Worm (Caenorhabditis elegans): Measurements from ENCODE around the gene unc-27.

The unc-27 gene

DNA sequence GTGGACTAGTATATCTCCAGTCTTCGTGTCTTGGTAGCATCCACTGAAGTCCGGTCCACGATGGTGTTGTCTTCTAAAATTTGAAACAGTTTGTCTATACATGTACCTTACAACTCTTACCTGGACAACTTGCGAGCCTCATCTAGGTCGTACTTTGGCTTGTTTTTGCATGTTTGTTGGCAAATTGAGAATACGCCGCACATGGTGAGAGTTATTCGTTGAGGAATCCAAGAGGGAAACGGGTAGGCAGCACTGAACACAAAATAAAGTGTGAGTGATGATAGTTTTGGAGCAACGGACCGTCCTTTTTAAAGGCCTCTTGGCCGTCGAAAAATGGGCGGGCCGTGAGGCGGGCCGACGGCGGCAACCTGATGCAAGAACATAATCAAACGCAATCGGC lies 38.6 kb upstream of the unc-27 start, which contains the start of gene asns-2:
asns-2 (minus strand) TSS at position 282 of the 400 bp plus-strand sequence.
- TF ChIP-seq irx-1 (tag; optimal IDR thresholded peaks at IDR 0.05): no peak
- TF ChIP-seq ceh-63 (GFP tag; optimal IDR thresholded peaks at IDR 0.05): no peak
- no peak for TF ChIP-seq efl-3 (GFP tag; optimal IDR thresholded peaks at IDR 0.05)
- no peak for TF ChIP-seq unc-30 (tag; optimal IDR thresholded peaks at IDR 0.05)
- no peak for TF ChIP-seq unc-130 (tag; optimal IDR thresholded peaks at IDR 0.05)
- TF ChIP-seq unc-62 (GFP tag; optimal IDR thresholded peaks at IDR 0.05): no peak
- TF ChIP-seq ces-1 (GFP tag; optimal IDR thresholded peaks at IDR 0.05): no peak
- TF ChIP-seq pqm-1 (tag; optimal IDR thresholded peaks at IDR 0.05): no peak

DNA sequence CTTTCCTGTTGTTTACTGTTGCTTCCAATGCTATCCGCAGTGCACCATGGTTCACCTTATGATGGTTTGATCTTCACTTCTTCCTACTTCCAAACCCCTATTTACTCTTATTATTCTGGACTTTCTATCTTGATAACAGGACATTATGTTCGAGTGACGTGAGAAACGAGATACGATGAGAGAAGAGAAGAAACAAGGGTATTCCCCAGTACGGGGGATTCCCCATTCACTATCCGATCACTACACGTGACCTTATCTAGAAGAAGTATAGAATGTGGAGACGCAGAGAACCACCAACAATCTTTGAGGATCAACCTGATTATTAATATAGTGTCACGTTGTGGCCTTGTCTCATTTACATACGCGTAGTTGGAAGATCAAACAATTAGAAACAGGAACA lies 36.7 kb upstream of the unc-27 start:
- TF ChIP-seq swsn-7 (tag; optimal IDR thresholded peaks at IDR 0.05) (no peak), ces-1 (GFP tag; optimal IDR thresholded peaks at IDR 0.05) (no peak), ztf-11 (tag; optimal IDR thresholded peaks at IDR 0.05) (no peak), zag-1 (tag; optimal IDR thresholded peaks at IDR 0.05) (no peak), fos-1 (tag; optimal IDR thresholded peaks at IDR 0.05) (no peak), ceh-88 (GFP tag; IDR thresholded peaks at IDR 0.05) (no peak), lin-13 (GFP tag; optimal IDR thresholded peaks at IDR 0.05) (no peak), rnt-1 (tag; optimal IDR thresholded peaks at IDR 0.05) (no peak), sox-4 (tag; optimal IDR thresholded peaks at IDR 0.05) (no peak), C04F5.9 (tag; optimal IDR thresholded peaks at IDR 0.05) (no peak), nhr-237 (tag; optimal IDR thresholded peaks at IDR 0.05) (no peak), lin-14 (GFP tag; optimal IDR thresholded peaks at IDR 0.05) (peak; percentile 52), nhr-28 (tag; optimal IDR thresholded peaks at IDR 0.05) (no peak), nhr-11 (tag; optimal IDR thresholded peaks at IDR 0.05) (no peak), unc-62 (GFP tag; optimal IDR thresholded peaks at IDR 0.05) (no peak), nhr-12 (tag; optimal IDR thresholded peaks at IDR 0.05) (no peak), mef-2 (tag; optimal IDR thresholded peaks at IDR 0.05) (no peak), lsy-2 (tag; optimal IDR thresholded peaks at IDR 0.05) (peak in 1 of 2 experiments; percentile 27), lin-35 (GFP tag; optimal IDR thresholded peaks at IDR 0.05) (peak in 1 of 2 experiments; percentile 19), nhr-85 (tag) (peak; percentile 90), nhr-76 (tag; optimal IDR thresholded peaks at IDR 0.05) (no peak), nhr-77 (tag; optimal IDR thresholded peaks at IDR 0.05) (no peak), ceh-63 (GFP tag; optimal IDR thresholded peaks at IDR 0.05) (no peak), mep-1 (tag; optimal IDR thresholded peaks at IDR 0.05) (peak; percentile 4), jun-1 (tag; optimal IDR thresholded peaks at IDR 0.05) (no peak), fkh-4 (tag; optimal IDR thresholded peaks at IDR 0.05; ENCODE audit: borderline replicate concordance) (no peak), vab-15 (tag; optimal IDR thresholded peaks at IDR 0.05) (no peak), lin-15B (tag; optimal IDR thresholded peaks at IDR 0.05) (no peak), skn-1 (tag; optimal IDR thresholded peaks at IDR 0.05) (no peak), pax-3 (tag; optimal IDR thresholded peaks at IDR 0.05) (no peak), grh-1 (GFP tag; IDR thresholded peaks at IDR 0.05) (no peak), efl-1 (optimal IDR thresholded peaks at IDR 0.05) (no peak), efl-1 (GFP tag; optimal IDR thresholded peaks at IDR 0.05 in 1 of 2) (no peak), sup-37 (GFP tag; optimal IDR thresholded peaks at IDR 0.05) (no peak), C34B4.2 (tag; optimal IDR thresholded peaks at IDR 0.05) (no peak), blmp-1 (tag; optimal IDR thresholded peaks at IDR 0.05) (peak; percentile 89), aly-2 (tag; optimal IDR thresholded peaks at IDR 0.05) (no peak), elt-2 (tag; optimal IDR thresholded peaks at IDR 0.05) (no peak), nhr-47 (tag; optimal IDR thresholded peaks at IDR 0.05) (no peak), fkh-8 (tag; optimal IDR thresholded peaks at IDR 0.05) (no peak), hlh-17 (GFP tag; optimal IDR thresholded peaks at IDR 0.05; ENCODE audit: borderline replicate concordance) (no peak), snpc-4 (tag; optimal IDR thresholded peaks at IDR 0.05) (no peak), unc-130 (tag; optimal IDR thresholded peaks at IDR 0.05) (no peak), lir-3 (tag; optimal IDR thresholded peaks at IDR 0.05; ENCODE audit: poor library complexity) (no peak), C16A3.4 (tag; optimal IDR thresholded peaks at IDR 0.05) (peak; percentile 21), dpl-1 (GFP tag; optimal IDR thresholded peaks at IDR 0.05) (no peak), tlp-1 (tag; optimal IDR thresholded peaks at IDR 0.05) (no peak), nhr-84 (tag; optimal IDR thresholded peaks at IDR 0.05) (no peak), hpl-2 (GFP tag; optimal IDR thresholded peaks at IDR 0.05) (no peak)
